Worm (Caenorhabditis elegans) whole organism, midembryonic: ENCODE results near the gene R05G6.4.

Source experiments
- T22C8.4 ChIP-seq: fragments of 200-800 bp; sonication (Bioruptor generic); IDR thresholded peaks from 2 replicates; pipeline ENCODE4 v1.3.6; 2022; ENCODE audit warnings: missing genetic modification characterization, missing compliant biosample characterization
- cog-1 ChIP-seq: sonication (generic microtip); optimal IDR thresholded peaks from 2 replicates; lab custom pipeline; 2016; ENCODE audit warnings: missing genetic modification characterization, missing compliant biosample characterization
- flt-1 ChIP-seq: fragments of 200-800 bp; sonication (Bioruptor generic); IDR thresholded peaks from 2 replicates; pipeline ENCODE4 v1.3.6; 2022; ENCODE audit warnings: missing genetic modification characterization, missing compliant biosample characterization
- klf-2 ChIP-seq: fragments of 200-800 bp; sonication (Bioruptor generic); conservative IDR thresholded peaks from 2 replicates; pipeline ENCODE4 v1.3.6; 2022; ENCODE audit warnings: missing genetic modification reagents, missing genetic modification characterization, missing compliant biosample characterization
- med-1 ChIP-seq: sonication (generic microtip); optimal IDR thresholded peaks from 2 replicates; lab custom pipeline; 2017; ENCODE audit warnings: missing genetic modification characterization, mild to moderate bottlenecking, missing compliant biosample characterization, antibody characterized with exemption, missing genetic modification reagents; ENCODE audit not compliant: insufficient read depth
- ref-1 ChIP-seq: fragments of 200-800 bp; sonication (Bioruptor generic); conservative IDR thresholded peaks from 2 replicates; pipeline ENCODE4 v1.3.6; 2022; ENCODE audit warnings: missing genetic modification reagents, missing genetic modification characterization, missing compliant biosample characterization
- tab-1 ChIP-seq: fragments of 200-800 bp; sonication (Bioruptor generic); IDR thresholded peaks from 2 replicates; pipeline ENCODE4 v1.3.6; 2022; ENCODE audit warnings: missing genetic modification characterization, missing compliant biosample characterization
- ztf-23 ChIP-seq: fragments of 200-800 bp; sonication (Bioruptor generic); IDR thresholded peaks from 2 replicates; pipeline ENCODE4 v1.3.6; 2022; ENCODE audit warnings: missing genetic modification reagents, missing genetic modification characterization, missing compliant biosample characterization
- ztf-29 ChIP-seq: fragments of 200-800 bp; sonication (Bioruptor generic); IDR thresholded peaks from 2 replicates; pipeline ENCODE4 v1.3.6; 2022; ENCODE audit warnings: missing genetic modification reagents, missing genetic modification characterization, missing compliant biosample characterization

DNA sequence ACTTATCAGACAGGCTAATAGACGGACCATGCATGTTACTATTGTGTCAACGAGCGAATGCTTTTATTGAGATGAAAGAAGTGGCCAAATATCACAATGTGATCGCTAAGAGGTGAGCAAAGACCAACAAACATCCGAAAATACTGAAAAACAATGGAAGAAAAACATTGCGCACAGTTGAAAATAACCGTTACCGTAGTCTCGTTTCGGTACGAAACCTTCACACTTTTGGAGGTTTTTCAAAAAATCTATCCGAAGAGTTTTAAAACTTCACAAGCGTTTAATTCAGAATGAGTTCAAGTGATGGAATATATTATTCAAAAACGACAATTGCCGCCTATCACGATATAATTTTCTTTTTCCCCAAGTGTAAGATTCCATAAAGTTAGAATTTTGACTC lies 4.2 kb upstream of the R05G6.4 start:
- TF ChIP-seq cog-1 (tag; lab: Kevin White, UChicago) (no peak), ztf-23 (GFP tag; lab: Robert Waterston, UW) (no peak), T22C8.4 (GFP tag; lab: Robert Waterston, UW) (no peak), ztf-29 (GFP tag; lab: Robert Waterston, UW) (no peak), klf-2 (GFP tag; lab: Robert Waterston, UW) (no peak), flt-1 (GFP tag; lab: Robert Waterston, UW) (no peak), med-1 (GFP tag; lab: Kevin White, UChicago) (no peak), tab-1 (GFP tag; lab: Robert Waterston, UW) (no peak), ref-1 (GFP tag; lab: Robert Waterston, UW) (no peak)
